Fruit fly (Drosophila melanogaster) whole organism, wandering third instar larva: ENCODE measurements around the gene pelo.

Experiments
- GATAd ChIP-seq: sonication (Bioruptor generic); optimal IDR thresholded peaks from 2 replicates; lab custom pipeline; 2016; ENCODE audit warnings: missing biosample characterization, missing genetic modification characterization
- HLH106 ChIP-seq: fragments of 200-800 bp; optimal IDR thresholded peaks from 3 replicates; lab custom pipeline; 2019; ENCODE audit warnings: missing biosample characterization, mild to moderate bottlenecking, missing genetic modification characterization, moderate library complexity
- tai ChIP-seq: sonication (Bioruptor generic); optimal IDR thresholded peaks from 2 replicates; lab custom pipeline; 2016; ENCODE audit warnings: missing biosample characterization, missing genetic modification characterization

dm6 chr2L:9685993-9686392, 14.6 kb upstream of the pelo start:
- TF ChIP-seq HLH106 (tag; lab: Kevin White, UChicago): no peak
- no peak for TF ChIP-seq tai (GFP tag; lab: Kevin White, UChicago)
- TF ChIP-seq GATAd (GFP tag; lab: Kevin White, UChicago): no peak
